Fruit fly (Drosophila melanogaster): ENCODE data around the gene Arp8.

Gene Arp8

dm6 chrX:17814783-17815182 is 45.8 kb downstream of the Arp8 start (continued):
- TF ChIP-seq CG15336 (GFP tag; IDR thresholded peaks at IDR 0.05) (no peak), CG6276 (GFP tag; optimal IDR thresholded peaks at IDR 0.05) (no peak), CG9139 (GFP tag; optimal IDR thresholded peaks at IDR 0.05) (no peak), spab (GFP tag; optimal IDR thresholded peaks at IDR 0.05) (peak; percentile 11), fd85E (GFP tag; optimal IDR thresholded peaks at IDR 0.05) (no peak), CG10669 (GFP tag; optimal IDR thresholded peaks at IDR 0.05) (peak; percentile 42), esn (GFP tag; optimal IDR thresholded peaks at IDR 0.05) (peak; percentile 74), CG6808 (GFP tag; optimal IDR thresholded peaks at IDR 0.05) (peak; percentile 30), CG3032 (tag; optimal IDR thresholded peaks at IDR 0.05) (peak; percentile 39), Ets96B (tag; optimal IDR thresholded peaks at IDR 0.05) (peak; percentile 57), CG11902 (GFP tag; optimal IDR thresholded peaks at IDR 0.05) (no peak), dsx (GFP tag; optimal IDR thresholded peaks at IDR 0.05; ENCODE audit: poor library complexity, severe bottlenecking) (peak; percentile 56), eg (GFP tag; IDR thresholded peaks at IDR 0.05) (no peak)

DNA sequence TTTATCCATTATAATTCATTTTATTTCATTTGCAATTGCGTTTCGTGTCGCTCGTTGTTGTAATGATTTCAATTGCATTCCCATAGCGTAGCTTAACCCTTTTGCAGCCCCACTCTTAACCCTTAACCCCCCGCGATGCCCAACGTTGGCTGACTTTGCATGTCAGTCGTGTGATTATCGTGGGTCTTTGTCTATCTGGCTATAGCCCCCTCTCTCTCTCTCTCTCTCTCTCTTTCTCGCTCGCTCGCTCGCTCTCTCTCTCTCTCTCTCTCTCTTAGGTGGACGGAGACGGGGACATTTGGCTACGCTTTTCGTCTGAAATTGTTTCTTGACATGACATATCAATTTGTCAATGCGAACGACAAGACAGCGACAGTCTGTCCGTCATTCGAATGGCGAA is 48.4 kb downstream of the Arp8 start:
- no peak for TF ChIP-seq Sox14 (GFP tag; optimal IDR thresholded peaks at IDR 0.05)
- peak in 1 of 2 experiments; percentile 67 for TF ChIP-seq ss (GFP tag; optimal IDR thresholded peaks at IDR 0.05)

Measured in whole organism, prepupa.